Worm (Caenorhabditis elegans): ENCODE results near the gene C35A5.6.

The C35A5.6 gene

DNA sequence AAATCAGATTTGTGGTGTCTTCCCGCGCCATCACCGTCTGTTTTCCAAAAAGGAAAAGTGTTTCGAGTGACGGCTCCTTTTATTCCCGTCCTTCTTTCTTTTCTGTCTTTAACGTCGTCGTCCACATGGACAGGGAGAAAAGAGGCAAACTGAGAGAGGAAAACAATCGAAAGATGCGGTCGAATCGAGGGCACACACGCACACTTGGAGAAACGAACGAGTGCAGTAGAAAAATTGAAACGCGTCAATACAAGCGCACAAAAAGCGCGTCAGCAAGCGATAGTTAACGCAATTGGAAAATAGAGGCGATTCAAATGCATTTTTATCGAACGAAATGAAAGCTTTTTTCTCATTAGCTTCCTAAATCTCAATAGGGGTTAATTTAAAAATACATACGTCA is 27.9 kb downstream of the C35A5.6 start:
- TF ChIP-seq hif-1 (tag; optimal IDR thresholded peaks at IDR 0.05): peak; percentile 47 to 81
- peak; percentile 38 for TF ChIP-seq snpc-4 (tag; optimal IDR thresholded peaks at IDR 0.05)
- TF ChIP-seq mdl-1 (tag; optimal IDR thresholded peaks at IDR 0.05): peak in 1 of 2 experiments; percentile 90
- TF ChIP-seq Y5F2A.4 (GFP tag; optimal IDR thresholded peaks at IDR 0.05): no peak
- no peak for TF ChIP-seq zag-1 (tag; optimal IDR thresholded peaks at IDR 0.05)
- TF ChIP-seq spr-3 (GFP tag; optimal IDR thresholded peaks at IDR 0.05): peak; percentile 62
- TF ChIP-seq nhr-102 (tag; optimal IDR thresholded peaks at IDR 0.05): peak; percentile 81
- no peak for TF ChIP-seq nhr-237 (tag; optimal IDR thresholded peaks at IDR 0.05)
- peak; percentile 55 for TF ChIP-seq nhr-6 (tag; optimal IDR thresholded peaks at IDR 0.05)
- TF ChIP-seq set-16 (GFP tag; IDR thresholded peaks at IDR 0.05): no peak
- no peak for TF ChIP-seq madf-5 (GFP tag; IDR thresholded peaks at IDR 0.05)
- TF ChIP-seq fos-1 (tag; optimal IDR thresholded peaks at IDR 0.05): no peak
- peak; percentile 66; the same call in 1 of the 2 replicates for TF ChIP-seq egl-43 (GFP tag; IDR thresholded peaks at IDR 0.05)
- no peak for TF ChIP-seq Y105C5A.15 (GFP tag; IDR thresholded peaks at IDR 0.05)
- TF ChIP-seq daf-19 (GFP tag; conservative IDR thresholded peaks at IDR 0.05): peak; percentile 86
- peak; percentile 66 for TF ChIP-seq F10B5.3 (tag; optimal IDR thresholded peaks at IDR 0.05)
- peak; percentile 98 for TF ChIP-seq fkh-10 (GFP tag; optimal IDR thresholded peaks at IDR 0.05)
- TF ChIP-seq nhr-48 (tag; optimal IDR thresholded peaks at IDR 0.05): peak; percentile 83
- TF ChIP-seq lin-29 (GFP tag; IDR thresholded peaks at IDR 0.05): 0 out of 2 replicates have a peak, but pooled peaks have one; percentile 55
- TF ChIP-seq attf-4 (tag; optimal IDR thresholded peaks at IDR 0.05): no peak
- peak; percentile 59 for TF ChIP-seq spr-1 (tag; optimal IDR thresholded peaks at IDR 0.05)
- TF ChIP-seq Y48G9A.11 (GFP tag; IDR thresholded peaks at IDR 0.05): no peak
- TF ChIP-seq mxl-3 (GFP tag; optimal IDR thresholded peaks at IDR 0.05): peak; percentile 94
- TF ChIP-seq php-3 (GFP tag; IDR thresholded peaks at IDR 0.05): peak; percentile 33; the same call in 1 of the 2 replicates
- TF ChIP-seq daf-16 (GFP tag; optimal IDR thresholded peaks at IDR 0.05): peak in 1 of 2 experiments; percentile 71
- TF ChIP-seq daf-16 (tag; optimal IDR thresholded peaks at IDR 0.05): peak; percentile 66
- TF ChIP-seq nhr-42 (GFP tag; IDR thresholded peaks at IDR 0.05): peak; percentile 71; the same call in 1 of the 2 replicates
- TF ChIP-seq lin-38 (GFP tag; IDR thresholded peaks at IDR 0.05): no peak; the same call in 1 of the 2 replicates
- peak; percentile 44 for TF ChIP-seq ceh-28 (tag; optimal IDR thresholded peaks at IDR 0.05)
- no peak for TF ChIP-seq daf-8 (GFP tag; IDR thresholded peaks at IDR 0.05)
- peak; percentile 6 for TF ChIP-seq zfp-2 (tag; optimal IDR thresholded peaks at IDR 0.05)
- peak; percentile 94 for TF ChIP-seq nhr-11 (tag; optimal IDR thresholded peaks at IDR 0.05)
- peak; percentile 82 for TF ChIP-seq duxl-1 (tag; optimal IDR thresholded peaks at IDR 0.05; ENCODE audit: poor library complexity)
- no peak for TF ChIP-seq cey-2 (tag; optimal IDR thresholded peaks at IDR 0.05; ENCODE audit: borderline replicate concordance, insufficient read depth)
- TF ChIP-seq nhr-111 (GFP tag; optimal IDR thresholded peaks at IDR 0.05): no peak
- TF ChIP-seq F37D6.2 (tag; optimal IDR thresholded peaks at IDR 0.05): peak; percentile 85
- TF ChIP-seq lsy-2 (tag; optimal IDR thresholded peaks at IDR 0.05): peak; percentile 75 to 93
- peak; percentile 8 for TF ChIP-seq lin-15B (tag; optimal IDR thresholded peaks at IDR 0.05)
- TF ChIP-seq nhr-25 (tag; optimal IDR thresholded peaks at IDR 0.05; ENCODE audit: borderline replicate concordance, insufficient read depth): peak; percentile 12
- peak; percentile 85 for TF ChIP-seq ztf-7 (tag; optimal IDR thresholded peaks at IDR 0.05)
- TF ChIP-seq nhr-41 (GFP tag; IDR thresholded peaks at IDR 0.05): no peak
- no peak for TF ChIP-seq nhr-76 (tag; optimal IDR thresholded peaks at IDR 0.05)
- TF ChIP-seq pqm-1 (tag; optimal IDR thresholded peaks at IDR 0.05): no peak
- TF ChIP-seq mdt-29 (GFP tag; IDR thresholded peaks at IDR 0.05): no peak
- TF ChIP-seq aha-1 (tag): peak; percentile 96
- TF ChIP-seq hlh-11 (tag; optimal IDR thresholded peaks at IDR 0.05): peak; percentile 89
- 0 out of 2 replicates have a peak, but pooled peaks have one; percentile 29 for TF ChIP-seq lin-1 (GFP tag; IDR thresholded peaks at IDR 0.05)
- no peak for TF ChIP-seq ztf-11 (tag; optimal IDR thresholded peaks at IDR 0.05)
- peak; percentile 76 for TF ChIP-seq ceh-20 (GFP tag; IDR thresholded peaks at IDR 0.05)
- TF ChIP-seq zip-2 (tag; optimal IDR thresholded peaks at IDR 0.05): no peak
- no peak for TF ChIP-seq gei-8 (GFP tag; optimal IDR thresholded peaks at IDR 0.05)
- TF ChIP-seq ces-1 (GFP tag; optimal IDR thresholded peaks at IDR 0.05): no peak
